Fruit fly (Drosophila melanogaster): ENCODE data around the gene Agpat1.
A peak's percentile ranks its signal among the peaks of the same experiment; 100 is the strongest.

Agpat1 gene

DNA sequence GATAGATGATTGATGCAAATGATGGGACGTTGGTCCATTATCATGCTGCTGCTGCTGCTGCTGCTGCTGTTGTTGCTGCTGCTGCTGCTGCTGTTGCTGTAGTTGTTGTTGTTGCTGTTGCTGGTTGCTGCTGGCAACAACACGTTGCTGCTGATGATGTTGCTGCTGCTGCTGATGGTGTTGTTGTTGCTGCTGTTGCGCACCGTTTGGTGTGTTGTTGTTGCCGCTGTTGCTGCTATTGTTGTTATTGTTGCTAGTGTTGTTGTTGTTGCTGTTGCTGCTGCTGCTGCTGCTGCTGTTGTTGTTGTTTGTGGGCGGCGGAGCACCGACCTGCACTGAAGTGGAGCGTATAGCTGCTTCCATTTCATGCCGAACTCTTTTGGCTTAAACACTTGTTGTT is 34.0 kb upstream of the Agpat1 start:
- 0 out of 2 replicates have a peak, but pooled peaks have one; percentile 23 for TF ChIP-seq CG10348 (GFP tag; IDR thresholded peaks at IDR 0.05)
- TF ChIP-seq CG32121 (GFP tag; IDR thresholded peaks at IDR 0.05), result no peak
- TF ChIP-seq CG34367 (tag; optimal IDR thresholded peaks at IDR 0.05), result no peak
- TF ChIP-seq Pif1B (GFP tag; optimal IDR thresholded peaks at IDR 0.05), result no peak

DNA sequence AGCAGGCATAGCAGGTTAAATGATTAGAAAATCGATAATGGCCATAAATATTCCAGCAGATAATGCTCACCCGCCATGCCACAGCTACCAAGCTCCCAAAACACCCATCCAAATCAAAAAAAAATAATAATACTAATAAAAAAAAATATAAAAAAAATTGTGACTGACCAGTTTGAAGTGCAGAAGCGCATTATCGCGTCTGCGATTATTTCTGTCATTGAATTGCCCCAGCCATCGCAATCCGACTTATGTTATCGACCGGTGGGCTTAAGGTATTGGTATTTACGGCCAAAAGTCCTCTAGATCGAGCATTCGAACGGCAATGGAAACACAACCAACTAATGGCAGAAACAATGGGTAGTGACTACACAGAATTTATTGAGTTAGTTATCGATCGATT is 32.6 kb upstream of the Agpat1 start:
- TF ChIP-seq CG32121 (GFP tag; IDR thresholded peaks at IDR 0.05) (0 out of 2 replicates have a peak, but pooled peaks have one; percentile 16), CG12605 (GFP tag; IDR thresholded peaks at IDR 0.05) (no peak)

DNA sequence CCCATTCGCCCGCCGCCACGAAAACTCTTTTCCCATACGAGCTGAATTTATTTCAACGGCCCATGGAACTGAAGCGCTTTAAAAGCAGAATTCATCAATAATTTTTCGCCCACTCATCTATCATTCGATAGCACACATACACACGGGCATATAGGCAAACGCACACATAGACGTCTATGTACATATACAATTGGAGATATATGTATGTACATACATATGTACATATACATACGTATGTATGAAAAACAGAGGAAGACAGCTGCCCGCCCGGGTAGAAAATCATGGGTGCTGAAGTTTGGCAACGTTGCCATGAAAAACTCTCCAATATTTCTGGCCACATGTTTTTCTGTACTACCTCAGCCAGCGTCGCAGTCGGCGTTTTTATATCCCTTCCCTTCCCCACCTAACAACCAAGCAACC is 31.3 kb upstream of the Agpat1 start:
- TF ChIP-seq EcR (GFP tag; optimal IDR thresholded peaks at IDR 0.05) (no peak), CG32121 (GFP tag; IDR thresholded peaks at IDR 0.05) (no peak), CG17806 (tag; optimal IDR thresholded peaks at IDR 0.05) (no peak), CG12605 (GFP tag; IDR thresholded peaks at IDR 0.05) (peak; percentile 24; the same call in 1 of the 2 replicates)

DNA sequence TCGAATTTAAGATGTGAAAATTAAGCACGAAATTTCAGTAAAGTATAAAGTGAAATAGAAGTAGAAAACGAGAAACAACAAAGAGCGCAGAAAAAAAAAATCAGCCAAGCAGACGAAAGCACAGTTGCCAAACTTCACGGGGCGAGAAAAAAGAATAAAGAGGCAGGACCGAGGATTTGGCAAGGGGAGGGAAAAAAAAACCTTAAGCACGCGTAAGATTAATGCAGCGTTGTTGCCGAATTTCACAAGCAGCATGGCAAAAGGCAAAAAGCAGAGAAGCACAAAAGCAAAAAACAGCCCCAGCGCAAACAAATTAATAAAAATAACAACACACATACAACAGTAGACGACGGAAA is 30.7 kb upstream of the Agpat1 start:
- TF ChIP-seq rn (GFP tag; IDR thresholded peaks at IDR 0.05), result peak; percentile 37; the same call in 1 of the 2 replicates
- no peak for TF ChIP-seq Snoo (tag; optimal IDR thresholded peaks at IDR 0.05)
- TF ChIP-seq Pif1B (GFP tag; optimal IDR thresholded peaks at IDR 0.05), result peak; percentile 40
- TF ChIP-seq Pif1A (GFP tag; optimal IDR thresholded peaks at IDR 0.05), result peak; percentile 80
- TF ChIP-seq fd96Ca (GFP tag; IDR thresholded peaks at IDR 0.05), result peak; percentile 90

DNA sequence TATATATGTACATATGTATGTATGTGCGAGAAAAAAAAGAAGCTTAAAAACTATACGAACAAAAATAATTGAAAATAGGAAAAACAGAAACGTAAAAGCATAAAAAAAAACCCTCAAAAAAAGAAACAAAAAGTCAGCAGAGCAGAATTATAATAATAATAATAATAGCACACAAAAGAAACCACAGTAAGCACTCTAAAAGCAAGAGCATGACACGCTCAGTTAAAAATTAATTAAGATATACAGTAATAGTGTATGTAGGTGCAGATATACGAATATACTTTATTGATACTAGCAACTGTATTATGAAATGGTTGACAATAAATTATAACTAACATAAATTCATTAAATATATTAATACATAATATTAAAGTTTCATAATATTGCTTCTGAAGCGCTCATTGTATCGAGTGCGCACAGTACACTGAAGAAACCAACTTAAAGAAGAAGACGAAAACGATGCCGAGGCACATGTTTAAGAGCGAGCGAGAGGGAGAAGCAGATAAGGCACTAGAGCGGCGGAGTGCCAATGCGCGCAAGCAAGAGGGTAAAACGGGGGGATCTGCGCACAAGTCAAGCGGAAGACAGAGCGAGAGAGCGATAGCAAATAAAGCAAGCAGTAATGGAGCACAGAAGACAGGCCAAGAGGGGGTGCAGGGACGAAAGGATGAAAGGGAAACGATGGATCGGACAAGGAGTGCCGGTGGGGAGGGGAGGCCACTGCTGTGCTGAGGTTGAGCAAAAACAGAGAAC is 30.2 kb upstream of the Agpat1 start:
- TF ChIP-seq CG4496 (GFP tag; IDR thresholded peaks at IDR 0.05) (peak; percentile 86), CG12605 (GFP tag; IDR thresholded peaks at IDR 0.05) (peak; percentile 96), CG15710 (tag; optimal IDR thresholded peaks at IDR 0.05) (peak; percentile 90), CG32121 (GFP tag; IDR thresholded peaks at IDR 0.05) (peak; percentile 77), CG8301 (tag; optimal IDR thresholded peaks at IDR 0.05) (peak; percentile 73), Pif1B (GFP tag; optimal IDR thresholded peaks at IDR 0.05) (peak; percentile 44), fd96Ca (GFP tag; IDR thresholded peaks at IDR 0.05) (peak; percentile 95), D1 (tag; optimal IDR thresholded peaks at IDR 0.05) (peak; percentile 78), Ets98B (GFP tag; IDR thresholded peaks at IDR 0.05) (peak; percentile 69), EcR (GFP tag; optimal IDR thresholded peaks at IDR 0.05) (peak; percentile 74), gl (tag; optimal IDR thresholded peaks at IDR 0.05) (peak; percentile 86), CG10348 (GFP tag; IDR thresholded peaks at IDR 0.05) (no peak), CG14655 (GFP tag; optimal IDR thresholded peaks at IDR 0.05) (peak; percentile 86), Snoo (tag; optimal IDR thresholded peaks at IDR 0.05) (peak; percentile 75), Pif1A (GFP tag; optimal IDR thresholded peaks at IDR 0.05) (peak; percentile 59), CG9948 (tag; optimal IDR thresholded peaks at IDR 0.05) (peak; percentile 88), CG13204 (GFP tag; optimal IDR thresholded peaks at IDR 0.05) (peak; percentile 76), rn (GFP tag; IDR thresholded peaks at IDR 0.05) (peak; percentile 38; the same call in 1 of the 2 replicates), CG34367 (tag; optimal IDR thresholded peaks at IDR 0.05) (peak; percentile 87), CG17806 (tag; optimal IDR thresholded peaks at IDR 0.05) (peak; percentile 82), CG8159 (tag; optimal IDR thresholded peaks at IDR 0.05) (peak; percentile 92)

DNA sequence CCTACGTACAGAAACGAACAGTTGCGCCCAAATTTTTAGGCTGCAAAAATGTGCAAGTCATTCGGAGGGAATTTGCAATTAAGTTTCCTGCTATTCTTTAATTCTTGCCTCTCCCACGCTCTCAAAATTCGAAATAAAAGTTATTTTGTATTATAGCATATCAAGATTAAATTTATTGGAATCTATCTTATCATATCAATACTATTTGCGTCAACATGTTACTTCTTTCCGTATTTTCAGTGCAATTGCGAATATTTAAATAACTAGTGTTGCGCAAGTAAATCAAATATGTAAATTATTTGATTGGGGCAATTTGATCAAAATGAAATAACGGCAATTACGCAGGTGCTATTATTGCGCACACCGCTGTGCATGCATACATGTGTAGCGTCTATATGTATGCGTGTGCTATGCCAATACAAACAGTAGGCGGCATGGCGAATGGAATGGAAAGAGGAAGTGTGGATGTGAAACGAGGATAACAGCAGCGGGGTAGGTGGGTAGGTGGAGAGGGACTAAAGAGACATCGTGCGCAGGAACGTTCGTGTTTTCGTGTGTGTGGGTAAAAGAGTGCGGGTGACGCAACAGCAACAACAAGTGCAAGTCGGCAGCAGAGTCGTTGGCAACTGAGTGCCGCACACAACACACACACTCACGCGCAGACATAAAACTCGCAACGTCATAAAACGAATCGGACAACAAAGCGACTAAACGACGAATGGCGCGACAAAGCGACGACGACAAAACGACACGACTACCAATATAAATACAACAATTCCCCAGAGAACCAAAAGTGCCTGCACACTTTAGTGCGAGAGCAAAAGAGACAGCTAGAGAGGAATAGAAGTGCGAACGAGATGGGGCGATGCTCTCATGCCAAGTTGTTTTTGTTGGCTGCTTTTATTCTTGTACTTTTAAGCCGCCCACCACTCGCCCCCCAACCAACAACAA is 29.3 kb upstream of the Agpat1 start:
- TF ChIP-seq CG32121 (GFP tag; IDR thresholded peaks at IDR 0.05) (0 out of 2 replicates have a peak, but pooled peaks have one; percentile 39), Pif1B (GFP tag; optimal IDR thresholded peaks at IDR 0.05) (peak; percentile 89), CG10348 (GFP tag; IDR thresholded peaks at IDR 0.05) (no peak), CG13204 (GFP tag; optimal IDR thresholded peaks at IDR 0.05) (no peak), gl (tag; optimal IDR thresholded peaks at IDR 0.05) (no peak), CG4496 (GFP tag; IDR thresholded peaks at IDR 0.05) (peak; percentile 33; the same call in 2 of the 3 replicates), CG8301 (tag; optimal IDR thresholded peaks at IDR 0.05) (peak; percentile 94), Pif1A (GFP tag; optimal IDR thresholded peaks at IDR 0.05) (peak; percentile 89), CG34367 (tag; optimal IDR thresholded peaks at IDR 0.05) (peak; percentile 82), CG12605 (GFP tag; IDR thresholded peaks at IDR 0.05) (peak; percentile 39; the same call in 1 of the 2 replicates), Ets98B (GFP tag; IDR thresholded peaks at IDR 0.05) (peak; percentile 72), CG14655 (GFP tag; optimal IDR thresholded peaks at IDR 0.05) (peak; percentile 97), fd96Ca (GFP tag; IDR thresholded peaks at IDR 0.05) (peak; percentile 71), CG15710 (tag; optimal IDR thresholded peaks at IDR 0.05) (peak; percentile 95), CG17806 (tag; optimal IDR thresholded peaks at IDR 0.05) (peak; percentile 84), rn (GFP tag; IDR thresholded peaks at IDR 0.05) (no peak), CG9948 (tag; optimal IDR thresholded peaks at IDR 0.05) (peak; percentile 95), D1 (tag; optimal IDR thresholded peaks at IDR 0.05) (peak; percentile 93), CG8159 (tag; optimal IDR thresholded peaks at IDR 0.05) (peak; percentile 97), Snoo (tag; optimal IDR thresholded peaks at IDR 0.05) (peak; percentile 95), EcR (GFP tag; optimal IDR thresholded peaks at IDR 0.05) (peak; percentile 66)
